Fruit fly (Drosophila melanogaster) whole organism, embryonic: ENCODE results near the gene CG4730.

ENCODE experiments used
- BtbVII ChIP-seq: fragments of 200-800 bp; sonication (Bioruptor generic); optimal IDR thresholded peaks from 3 replicates; lab custom pipeline; 2017; ENCODE audit warnings: missing biosample characterization, mild to moderate bottlenecking, missing genetic modification characterization
- CG10654 ChIP-seq: fragments of 200-800 bp; sonication (Bioruptor generic); optimal IDR thresholded peaks from 2 replicates; lab custom pipeline; 2016; ENCODE audit warnings: missing biosample characterization, missing genetic modification characterization
- CG11093 ChIP-seq: fragments of 200-800 bp; sonication (Bioruptor generic); IDR thresholded peaks from 3 replicates; pipeline ENCODE4 v1.3.6; 2022; ENCODE audit warnings: missing biosample characterization, missing genetic modification characterization
- CG11696 ChIP-seq: fragments of 200-800 bp; sonication (Bioruptor generic); IDR thresholded peaks from 2 replicates; pipeline ENCODE4 v1.3.6; 2022; ENCODE audit warnings: missing biosample characterization, missing genetic modification characterization
- CG12236 ChIP-seq: fragments of 200-800 bp; sonication (Bioruptor generic); optimal IDR thresholded peaks from 2 replicates; lab custom pipeline; 2016; ENCODE audit warnings: missing biosample characterization, missing genetic modification characterization
- CG13287 ChIP-seq: fragments of 200-800 bp; sonication (Bioruptor generic); IDR thresholded peaks from 2 replicates; pipeline ENCODE4 v1.3.6; 2022; ENCODE audit warnings: missing biosample characterization, missing genetic modification characterization; ENCODE audit not compliant: partially characterized antibody
- CG1832 ChIP-seq: fragments of 200-800 bp; sonication (Bioruptor generic); optimal IDR thresholded peaks from 2 replicates; lab custom pipeline; 2017; ENCODE audit warnings: missing biosample characterization, mild to moderate bottlenecking, missing genetic modification characterization, inconsistent platforms
- CG2199 ChIP-seq: fragments of 200-800 bp; sonication (Bioruptor generic); IDR thresholded peaks from 3 replicates; pipeline ENCODE4 v1.3.6; 2022; ENCODE audit warnings: missing biosample characterization, missing genetic modification characterization
- CG4282 ChIP-seq: fragments of 200-800 bp; sonication (Bioruptor generic); optimal IDR thresholded peaks from 2 replicates; lab custom pipeline; 2016; ENCODE audit warnings: missing biosample characterization, missing genetic modification characterization
- CG6175 ChIP-seq: fragments of 200-800 bp; sonication (Bioruptor generic); IDR thresholded peaks from 3 replicates; pipeline ENCODE4 v1.3.6; 2022; ENCODE audit warnings: missing biosample characterization, missing genetic modification characterization
- CG6791 ChIP-seq: fragments of 200-800 bp; sonication (Bioruptor generic); IDR thresholded peaks from 3 replicates; pipeline ENCODE4 v1.3.6; 2022; ENCODE audit warnings: missing biosample characterization, missing genetic modification characterization; ENCODE audit not compliant: partially characterized antibody
- CG7372 ChIP-seq: fragments of 200-800 bp; sonication (Bioruptor generic); IDR thresholded peaks from 2 replicates; pipeline ENCODE4 v1.3.6; 2022; ENCODE audit warnings: missing biosample characterization, missing genetic modification characterization
- CG8388 ChIP-seq: fragments of 200-800 bp; sonication (Bioruptor generic); optimal IDR thresholded peaks from 2 replicates; lab custom pipeline; 2019; ENCODE audit warnings: missing biosample characterization, mild to moderate bottlenecking, missing genetic modification characterization, moderate library complexity
- CG9817 ChIP-seq: fragments of 200-800 bp; sonication (Bioruptor generic); optimal IDR thresholded peaks from 2 replicates; lab custom pipeline; 2018; ENCODE audit warnings: missing biosample characterization, mild to moderate bottlenecking, missing genetic modification characterization, moderate library complexity
- CHES-1-like ChIP-seq: fragments of 200-800 bp; sonication (Bioruptor generic); optimal IDR thresholded peaks from 2 replicates; lab custom pipeline; 2016; ENCODE audit warnings: missing biosample characterization, missing genetic modification characterization
- CoRest ChIP-seq: fragments of 200-800 bp; sonication (Bioruptor generic); optimal IDR thresholded peaks from 3 replicates; lab custom pipeline; 2018; ENCODE audit warnings: missing biosample characterization, mild to moderate bottlenecking, missing genetic modification characterization, moderate library complexity
- Deaf1 ChIP-seq: fragments of 200-800 bp; optimal IDR thresholded peaks from 3 replicates; lab custom pipeline; 2019; ENCODE audit warnings: missing biosample characterization, mild to moderate bottlenecking, missing genetic modification characterization, moderate library complexity
- Doc3 ChIP-seq: fragments of 200-800 bp; sonication (Bioruptor generic); IDR thresholded peaks from 3 replicates; pipeline ENCODE4 v1.3.6; 2022; ENCODE audit warnings: missing biosample characterization, missing genetic modification characterization; ENCODE audit not compliant: partially characterized antibody
- HLH3B ChIP-seq: fragments of 200-800 bp; sonication (Bioruptor generic); IDR thresholded peaks from 2 replicates; pipeline ENCODE4 v1.3.6; 2022; ENCODE audit warnings: missing biosample characterization, missing genetic modification characterization
- HLHmδ ChIP-seq: fragments of 200-800 bp; sonication (Bioruptor generic); optimal IDR thresholded peaks from 2 replicates; lab custom pipeline; 2018; ENCODE audit warnings: missing biosample characterization, mild to moderate bottlenecking, missing genetic modification characterization, moderate library complexity
- HmgD ChIP-seq: fragments of 200-800 bp; sonication (Bioruptor generic); optimal IDR thresholded peaks from 3 replicates; lab custom pipeline; 2016; ENCODE audit warnings: missing biosample characterization, missing genetic modification characterization
- Hr51 ChIP-seq, 2 experiments: fragments of 200-800 bp; sonication (Bioruptor generic); optimal IDR thresholded peaks; 2 replicates in 1 of 2; 3 replicates in 1 of 2; lab custom pipeline; 2016 to 2018; ENCODE audit warnings: missing biosample characterization in 2 of 2, missing genetic modification characterization in 2 of 2, mild to moderate bottlenecking in 1 of 2, moderate library complexity in 1 of 2
- Jarid2 ChIP-seq: fragments of 200-800 bp; sonication (Bioruptor generic); optimal IDR thresholded peaks from 3 replicates; lab custom pipeline; 2017; ENCODE audit warnings: mild to moderate bottlenecking, missing biosample characterization, missing genetic modification reagents, missing genetic modification characterization
- Max ChIP-seq: fragments of 200-800 bp; sonication (Bioruptor generic); optimal IDR thresholded peaks from 2 replicates; lab custom pipeline; 2016; ENCODE audit warnings: missing biosample characterization, mild to moderate bottlenecking, missing genetic modification characterization
- Med ChIP-seq: fragments of 200-800 bp; sonication (Bioruptor generic); peaks from one replicate; lab custom pipeline; 2016; ENCODE audit warnings: missing biosample characterization, missing genetic modification characterization, mild to moderate bottlenecking, inconsistent platforms, moderate library complexity
- Myb ChIP-seq: fragments of 200-800 bp; sonication (Bioruptor generic); optimal IDR thresholded peaks from 2 replicates; lab custom pipeline; 2016; ENCODE audit warnings: missing biosample characterization, missing genetic modification characterization
- Six4 ChIP-seq: fragments of 200-800 bp; sonication (Bioruptor generic); optimal IDR thresholded peaks from 2 replicates; lab custom pipeline; 2016; ENCODE audit warnings: missing biosample characterization, missing genetic modification characterization
- Sry-β ChIP-seq: fragments of 200-800 bp; sonication (Bioruptor generic); optimal IDR thresholded peaks from 2 replicates; lab custom pipeline; 2018; ENCODE audit warnings: missing biosample characterization, mild to moderate bottlenecking, missing genetic modification characterization, moderate library complexity
- al ChIP-seq: fragments of 200-800 bp; sonication (Bioruptor generic); IDR thresholded peaks from 2 replicates; pipeline ENCODE4 v1.3.6; 2022; ENCODE audit warnings: missing biosample characterization, missing genetic modification characterization
- ci ChIP-seq: fragments of 200-800 bp; sonication (Bioruptor generic); IDR thresholded peaks from 3 replicates; pipeline ENCODE4 v1.3.6; 2022; ENCODE audit warnings: missing biosample characterization, missing genetic modification characterization
- dpn ChIP-seq, 2 experiments: fragments of 200-800 bp; sonication (Bioruptor generic); optimal IDR thresholded peaks; 3 replicates each; lab custom pipeline; 2016; ENCODE audit warnings: missing biosample characterization in 2 of 2, missing genetic modification characterization in 2 of 2
- grau ChIP-seq: fragments of 200-800 bp; optimal IDR thresholded peaks from 3 replicates; lab custom pipeline; 2019; ENCODE audit warnings: missing biosample characterization, mild to moderate bottlenecking, missing genetic modification characterization, moderate library complexity
- hkb ChIP-seq, 2 experiments: fragments of 200-800 bp in 1 of 2; fragments of >200 bp in 1 of 2; sonication (Bioruptor generic) in 1 of 2; IDR thresholded peaks in 1 of 2; optimal IDR thresholded peaks in 1 of 2; 2 replicates each; pipeline versions ENCODE4 v1.3.6 to Lab custom; 2017 to 2022; ENCODE audit warnings: missing biosample characterization in 1 of 2, missing genetic modification characterization in 1 of 2
- jigr1 ChIP-seq: fragments of 200-800 bp; sonication (Bioruptor generic); IDR thresholded peaks from 3 replicates; pipeline ENCODE4 v1.3.6; 2022; ENCODE audit warnings: missing biosample characterization, missing genetic modification characterization
- jing ChIP-seq: fragments of 200-800 bp; sonication (Bioruptor generic); optimal IDR thresholded peaks from 2 replicates; lab custom pipeline; 2018; ENCODE audit warnings: missing biosample characterization, mild to moderate bottlenecking, missing genetic modification characterization
- lmd ChIP-seq: fragments of 200-800 bp; sonication (Bioruptor generic); IDR thresholded peaks from 2 replicates; pipeline ENCODE4 v1.3.6; 2022; ENCODE audit warnings: missing biosample characterization, missing genetic modification characterization
- org-1 ChIP-seq: fragments of 200-800 bp; sonication (Bioruptor generic); optimal IDR thresholded peaks from 2 replicates; lab custom pipeline; 2017; ENCODE audit warnings: missing biosample characterization, missing genetic modification characterization
- otp ChIP-seq: fragments of 200-800 bp; sonication (Bioruptor generic); IDR thresholded peaks from 3 replicates; pipeline ENCODE4, ENCODE4 v1.3.6; 2022; ENCODE audit warnings: missing biosample characterization, missing genetic modification characterization
- row ChIP-seq: fragments of 200-800 bp; sonication (Bioruptor generic); IDR thresholded peaks from 3 replicates; pipeline ENCODE4 v1.3.6; 2022; ENCODE audit warnings: missing biosample characterization, missing genetic modification characterization
- run ChIP-seq: fragments of 200-800 bp; sonication (Bioruptor generic); optimal IDR thresholded peaks from 3 replicates; lab custom pipeline; 2018; ENCODE audit warnings: missing biosample characterization, mild to moderate bottlenecking, missing genetic modification characterization
- salm ChIP-seq: fragments of 200-800 bp; sonication (Bioruptor generic); optimal IDR thresholded peaks from 2 replicates; lab custom pipeline; 2018; ENCODE audit warnings: missing biosample characterization, mild to moderate bottlenecking, missing genetic modification characterization
- scrt ChIP-seq: fragments of 200-800 bp; sonication (Bioruptor generic); optimal IDR thresholded peaks from 2 replicates; lab custom pipeline; 2018; ENCODE audit warnings: missing biosample characterization, mild to moderate bottlenecking, missing genetic modification characterization, moderate library complexity
- sens ChIP-seq: fragments of 200-800 bp; sonication (Bioruptor generic); peaks from one replicate; lab custom pipeline; 2016; ENCODE audit warnings: missing biosample characterization, missing genetic modification characterization
- slbo ChIP-seq: fragments of 200-800 bp; sonication (Bioruptor generic); IDR thresholded peaks from 2 replicates; pipeline ENCODE4 v1.3.6; 2022; ENCODE audit warnings: missing biosample characterization, missing genetic modification characterization
- tgo ChIP-seq: fragments of 200-800 bp; sonication (Bioruptor generic); IDR thresholded peaks from 3 replicates; pipeline ENCODE4 v1.3.6; 2022; ENCODE audit warnings: missing biosample characterization, missing genetic modification characterization
- tx ChIP-seq: fragments of 200-800 bp; sonication (Bioruptor generic); optimal IDR thresholded peaks from 2 replicates; lab custom pipeline; 2016; ENCODE audit warnings: missing biosample characterization, missing genetic modification characterization
- vvl ChIP-seq: fragments of 200-800 bp; sonication (Bioruptor generic); IDR thresholded peaks from 2 replicates; pipeline ENCODE4 v1.3.6; 2022; ENCODE audit warnings: missing biosample characterization, missing genetic modification characterization
- zen ChIP-seq: fragments of 200-800 bp; sonication (Bioruptor generic); optimal IDR thresholded peaks from 3 replicates; lab custom pipeline; 2018; ENCODE audit warnings: missing biosample characterization, mild to moderate bottlenecking, missing genetic modification characterization, moderate library complexity

Gene CG4730

DNA sequence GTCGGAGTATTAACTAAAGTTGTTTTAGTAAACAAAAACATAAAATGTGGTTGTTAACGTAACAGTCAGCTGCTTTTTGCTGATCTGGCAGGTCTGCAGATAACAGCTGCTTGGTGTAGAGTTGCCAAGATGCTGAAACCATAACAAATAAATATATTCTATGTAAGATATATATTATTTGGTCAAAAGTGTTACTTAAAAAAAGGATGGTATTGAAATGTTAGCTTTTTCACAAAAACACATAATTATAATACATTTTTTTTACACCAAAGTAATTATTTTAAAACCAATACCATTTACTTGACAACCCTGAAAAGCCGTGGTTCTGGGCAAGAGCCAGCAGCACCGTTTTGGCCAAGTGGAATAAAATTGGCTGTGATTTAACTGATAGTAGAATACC, 2.0 kb upstream of the CG4730 start, which contains the start of the genes CG4743 and Idh3g (continued):
- peak; percentile 20 for TF ChIP-seq CG4282
- TF ChIP-seq jing: peak; percentile 85
- peak; percentile 53 for TF ChIP-seq CG12236 (GFP tag; lab: Kevin White, UChicago)
- TF ChIP-seq tgo (GFP tag; lab: Robert Waterston, UW): peak; percentile 96
- peak; percentile 97 for TF ChIP-seq salm (tag; lab: Kevin White, UChicago)
- peak; percentile 89 for TF ChIP-seq CG11093 (GFP tag; lab: Robert Waterston, UW)
- peak; percentile 26 for TF ChIP-seq Myb (GFP tag; lab: Kevin White, UChicago)
- TF ChIP-seq CG13287 (GFP tag; lab: Robert Waterston, UW): peak; percentile 58
- TF ChIP-seq Hr51 (GFP tag; optimal IDR thresholded peaks at IDR 0.05; lab: Kevin White, UChicago): peak; percentile 84 to 98
- peak; percentile 98 for TF ChIP-seq CG8388 (GFP tag; lab: Kevin White, UChicago)
- peak; percentile 97 for TF ChIP-seq HLH3B (GFP tag; lab: Robert Waterston, UW)
- peak; percentile 71 for TF ChIP-seq Sry-β (GFP tag; lab: Kevin White, UChicago)
- TF ChIP-seq CoRest (tag; lab: Kevin White, UChicago): peak; percentile 99
- TF ChIP-seq Six4 (GFP tag; lab: Kevin White, UChicago): peak; percentile 95

DNA sequence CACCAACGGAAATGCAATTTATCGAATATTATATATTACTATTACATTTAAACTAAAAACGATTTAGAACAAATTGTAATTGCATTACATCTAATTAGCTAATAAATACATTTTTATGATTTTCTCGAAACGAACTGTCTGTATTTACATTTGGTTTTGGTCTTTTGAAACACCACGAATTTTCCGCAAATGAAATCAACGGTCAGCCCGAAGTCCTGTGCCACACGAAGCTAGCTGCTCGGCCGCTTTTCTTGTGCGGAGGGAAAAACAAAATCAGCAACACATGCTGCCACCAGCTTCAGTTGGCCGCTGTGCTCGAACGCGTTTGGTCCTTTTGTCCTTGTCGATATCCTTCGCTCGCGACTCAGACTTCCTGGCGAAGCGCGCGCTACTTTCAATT, 13.0 kb downstream of the CG4730 start, which contains the start of gene Lgr3:
TSS of gene Lgr3 (plus strand) at position 301 of the 400 bp plus-strand sequence.
- TF ChIP-seq CG9817 (tag; lab: Kevin White, UChicago) (no peak), Deaf1 (peak; percentile 81)

DNA sequence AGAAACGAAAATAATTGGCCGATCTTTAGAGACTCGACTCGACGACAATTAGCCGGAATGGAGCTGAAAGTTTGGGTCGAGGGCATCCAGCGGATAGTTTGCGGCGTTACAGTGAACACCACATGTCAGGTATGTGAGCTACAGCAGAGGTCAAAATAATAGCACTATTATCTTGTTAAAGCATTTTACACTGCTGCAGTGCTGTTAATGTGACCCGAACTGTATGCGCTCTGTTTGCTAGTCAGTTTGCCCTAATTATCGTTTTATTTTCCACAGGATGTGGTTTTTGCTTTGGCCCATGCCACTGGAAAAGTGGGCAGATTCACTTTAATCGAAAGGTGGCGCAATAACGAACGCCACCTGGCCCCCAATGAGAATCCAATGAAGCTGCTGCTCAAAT, 16.1 kb downstream of the CG4730 start:
- TF ChIP-seq CG10654 (GFP tag; lab: Kevin White, UChicago) (no peak), CG7372 (GFP tag; lab: Robert Waterston, UW) (no peak), al (GFP tag; lab: Robert Waterston, UW) (no peak), CHES-1-like (GFP tag; lab: Kevin White, UChicago) (no peak), row (GFP tag; lab: Robert Waterston, UW) (0 out of 3 replicates have a peak, but pooled peaks have one; percentile 11), CG11696 (peak; percentile 89), CG1832 (no peak), Jarid2 (GFP tag; lab: Kevin White, UChicago) (no peak), dpn (GFP tag; optimal IDR thresholded peaks at IDR 0.05; lab: Kevin White, UChicago) (peak in 1 of 2 experiments; percentile 4), otp (GFP tag; lab: Robert Waterston, UW) (peak; percentile 14; the same call in 1 of the 3 replicates), CG6175 (GFP tag; lab: Robert Waterston, UW) (no peak), grau (peak; percentile 60), org-1 (GFP tag; lab: Kevin White, UChicago) (no peak), hkb (optimal IDR thresholded peaks at IDR 0.05; lab: Kevin White, UChicago) (no peak), hkb (GFP tag; IDR thresholded peaks at IDR 0.05; lab: Robert Waterston, UW) (0 out of 2 replicates have a peak, but pooled peaks have one; percentile 11), Doc3 (GFP tag; lab: Robert Waterston, UW) (no peak), BtbVII (no peak), HLHmδ (GFP tag; lab: Kevin White, UChicago) (no peak), run (tag; lab: Kevin White, UChicago) (no peak), Med (GFP tag; lab: Kevin White, UChicago) (peak; percentile 1), jigr1 (no peak), tx (GFP tag; lab: Kevin White, UChicago) (no peak), vvl (GFP tag; lab: Robert Waterston, UW) (0 out of 2 replicates have a peak, but pooled peaks have one; percentile 23), slbo (no peak), CG6791 (GFP tag; lab: Robert Waterston, UW) (no peak), sens (GFP tag; lab: Kevin White, UChicago) (peak; percentile 68), Max (GFP tag; lab: Kevin White, UChicago) (no peak), lmd (GFP tag; lab: Robert Waterston, UW) (no peak), CG2199 (GFP tag; lab: Robert Waterston, UW) (no peak), ci (GFP tag; lab: Robert Waterston, UW) (0 out of 3 replicates have a peak, but pooled peaks have one; percentile 24), zen (tag; lab: Kevin White, UChicago) (no peak), scrt (GFP tag; lab: Kevin White, UChicago) (no peak), HmgD (GFP tag; lab: Kevin White, UChicago) (no peak)
